Worm (Caenorhabditis elegans): Measurements from ENCODE around the gene fbxc-43.

The fbxc-43 gene

DNA sequence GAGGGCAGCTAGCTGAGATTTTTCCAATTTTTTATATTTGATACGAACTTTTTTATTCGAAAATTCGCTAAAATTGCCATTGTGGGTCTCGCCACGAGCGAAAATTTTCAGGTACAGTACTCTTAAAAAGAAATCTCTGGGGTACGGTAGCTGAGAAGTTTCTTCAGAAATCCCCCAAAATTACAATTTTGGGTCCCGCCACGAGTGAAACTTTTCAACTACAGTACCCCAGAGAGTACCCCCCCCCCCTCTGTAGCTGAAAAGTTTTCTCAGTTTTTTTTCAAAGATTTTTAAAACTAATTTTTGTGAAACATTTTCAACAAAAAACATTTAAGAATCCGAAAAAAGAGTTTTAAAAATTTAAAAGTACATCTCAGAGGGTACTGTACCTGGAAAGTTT lies 9.2 kb upstream of the fbxc-43 start:
- TF ChIP-seq sma-3 (GFP tag; optimal IDR thresholded peaks at IDR 0.05) (no peak), sma-9 (GFP tag; optimal IDR thresholded peaks at IDR 0.05) (no peak), sma-9 (tag; optimal IDR thresholded peaks at IDR 0.05) (no peak), ztf-4 (tag; optimal IDR thresholded peaks at IDR 0.05) (no peak), ZK546.5 (tag; optimal IDR thresholded peaks at IDR 0.05) (no peak), crh-2 (tag; optimal IDR thresholded peaks at IDR 0.05) (no peak), nhr-6 (tag; optimal IDR thresholded peaks at IDR 0.05) (no peak), mdl-1 (tag; optimal IDR thresholded peaks at IDR 0.05) (no peak), nhr-10 (tag; optimal IDR thresholded peaks at IDR 0.05) (no peak), nhr-129 (tag; optimal IDR thresholded peaks at IDR 0.05) (no peak), ceh-16 (tag; optimal IDR thresholded peaks at IDR 0.05) (no peak), nhr-11 (tag; optimal IDR thresholded peaks at IDR 0.05) (no peak), elt-3 (tag; optimal IDR thresholded peaks at IDR 0.05) (no peak), nhr-25 (tag; optimal IDR thresholded peaks at IDR 0.05) (no peak), nhr-21 (tag; optimal IDR thresholded peaks at IDR 0.05) (no peak), ceh-82 (tag; optimal IDR thresholded peaks at IDR 0.05) (no peak), snpc-4 (tag; optimal IDR thresholded peaks at IDR 0.05) (no peak)

ce11 chrII:4238963-4239362 lies 3.2 kb upstream of the fbxc-43 start:
- TF ChIP-seq alr-1 (tag; optimal IDR thresholded peaks at IDR 0.05) (no peak), dmd-4 (tag; optimal IDR thresholded peaks at IDR 0.05) (no peak), unc-55 (GFP tag; optimal IDR thresholded peaks at IDR 0.05) (no peak), Y55F3AM.14 (GFP tag; optimal IDR thresholded peaks at IDR 0.05) (no peak), gmeb-1 (tag; optimal IDR thresholded peaks at IDR 0.05) (no peak), elt-1 (tag; optimal IDR thresholded peaks at IDR 0.05) (no peak), ceh-82 (tag; optimal IDR thresholded peaks at IDR 0.05) (no peak), egl-27 (tag; optimal IDR thresholded peaks at IDR 0.05) (no peak), ztf-1 (GFP tag; conservative IDR thresholded peaks at IDR 0.05) (no peak), mbf-1 (tag; optimal IDR thresholded peaks at IDR 0.05) (no peak), blmp-1 (tag; optimal IDR thresholded peaks at IDR 0.05; ENCODE audit: insufficient read depth) (no peak), zag-1 (tag; optimal IDR thresholded peaks at IDR 0.05) (no peak), sma-9 (GFP tag; optimal IDR thresholded peaks at IDR 0.05) (no peak), sma-9 (tag; optimal IDR thresholded peaks at IDR 0.05) (no peak), nhr-77 (tag; optimal IDR thresholded peaks at IDR 0.05) (no peak), lin-11 (tag; optimal IDR thresholded peaks at IDR 0.05) (no peak), nhr-25 (tag; optimal IDR thresholded peaks at IDR 0.05) (no peak), nhr-6 (tag; optimal IDR thresholded peaks at IDR 0.05) (no peak), ama-1 (optimal IDR thresholded peaks at IDR 0.05) (no peak), fos-1 (tag; optimal IDR thresholded peaks at IDR 0.05) (no peak), crh-2 (tag; optimal IDR thresholded peaks at IDR 0.05) (no peak)

ce11 chrII:4237701-4238214 lies 2.0 kb upstream of the fbxc-43 start, which contains the start of the genes fbxc-44 and C16A11.2:
Gene fbxc-44, minus strand, starts transcription at chrII:4237751.
Gene C16A11.2, plus strand, starts transcription at chrII:4238203.
- TF ChIP-seq sma-3 (GFP tag; optimal IDR thresholded peaks at IDR 0.05) (no peak), nhr-21 (tag; optimal IDR thresholded peaks at IDR 0.05) (no peak), lin-11 (tag; optimal IDR thresholded peaks at IDR 0.05) (peak; percentile 18), unc-55 (GFP tag; optimal IDR thresholded peaks at IDR 0.05) (peak; percentile 45), nhr-129 (tag; optimal IDR thresholded peaks at IDR 0.05) (peak; percentile 5), F13H6.1 (tag; optimal IDR thresholded peaks at IDR 0.05) (peak; percentile 22), gmeb-1 (tag; optimal IDR thresholded peaks at IDR 0.05) (peak; percentile 51)

- TF ChIP-seq blmp-1 (tag; optimal IDR thresholded peaks at IDR 0.05; ENCODE audit: insufficient read depth) (no peak), mab-5 (tag; optimal IDR thresholded peaks at IDR 0.05) (no peak), nhr-77 (tag; optimal IDR thresholded peaks at IDR 0.05) (no peak), alr-1 (tag; optimal IDR thresholded peaks at IDR 0.05) (no peak), sem-4 (tag; optimal IDR thresholded peaks at IDR 0.05) (no peak), zag-1 (tag; optimal IDR thresholded peaks at IDR 0.05) (no peak), egl-27 (tag; optimal IDR thresholded peaks at IDR 0.05) (no peak), nhr-23 (tag; optimal IDR thresholded peaks at IDR 0.05) (no peak), nhr-10 (tag; optimal IDR thresholded peaks at IDR 0.05) (no peak), nhr-237 (tag; optimal IDR thresholded peaks at IDR 0.05) (no peak), snpc-4 (tag; optimal IDR thresholded peaks at IDR 0.05) (no peak), ceh-82 (tag; optimal IDR thresholded peaks at IDR 0.05) (no peak), sma-9 (GFP tag; optimal IDR thresholded peaks at IDR 0.05) (no peak), sma-9 (tag; optimal IDR thresholded peaks at IDR 0.05) (no peak), C34F6.9 (tag; optimal IDR thresholded peaks at IDR 0.05) (no peak), lin-11 (tag; optimal IDR thresholded peaks at IDR 0.05) (no peak), unc-55 (GFP tag; optimal IDR thresholded peaks at IDR 0.05) (no peak)
These were observed 4.9 kb downstream of the fbxc-43 start, which contains the start of gene C16A11.10 for ce11 chrII:4230816-4231435. Gene C16A11.10, plus strand, starts transcription at chrII:4231385.

All from whole organism, L2 larva.